Fruit fly (Drosophila melanogaster) whole organism, pupa: Measurements from ENCODE around the gene Ssl1.
A peak's percentile ranks its signal among the peaks of the same experiment; 100 is the strongest.

ENCODE experiments used
- CG12605 ChIP-seq: fragments of 200-800 bp; sonication (Bioruptor generic); IDR thresholded peaks from 2 replicates; pipeline ENCODE4 v1.3.6; 2022; ENCODE audit warnings: missing biosample characterization, missing genetic modification characterization
- CG13204 ChIP-seq: fragments of 200-800 bp; sonication (Bioruptor generic); optimal IDR thresholded peaks from 2 replicates; lab custom pipeline; 2018; ENCODE audit warnings: missing biosample characterization, mild to moderate bottlenecking, missing genetic modification characterization, moderate library complexity
- CG32121 ChIP-seq: fragments of 200-800 bp; sonication (Bioruptor generic); IDR thresholded peaks from 2 replicates; pipeline ENCODE4 v1.3.6; 2022; ENCODE audit warnings: missing biosample characterization, missing genetic modification characterization
- D1 ChIP-seq: fragments of 200-800 bp; sonication (Bioruptor generic); optimal IDR thresholded peaks from 2 replicates; lab custom pipeline; 2018; ENCODE audit warnings: missing biosample characterization, mild to moderate bottlenecking, missing genetic modification characterization, moderate library complexity
- EcR ChIP-seq: fragments of 200-800 bp; sonication (Bioruptor generic); optimal IDR thresholded peaks from 3 replicates; lab custom pipeline; 2019; ENCODE audit warnings: missing biosample characterization, missing genetic modification characterization, mild to moderate bottlenecking, moderate library complexity, missing genetic modification reagents
- Ets98B ChIP-seq: fragments of 200-800 bp; sonication (Bioruptor generic); IDR thresholded peaks from 2 replicates; pipeline ENCODE4 v1.3.6; 2022; ENCODE audit warnings: missing biosample characterization, missing genetic modification characterization
- gl ChIP-seq: fragments of 200-800 bp; sonication (Bioruptor generic); optimal IDR thresholded peaks from 2 replicates; lab custom pipeline; 2018; ENCODE audit warnings: missing biosample characterization, mild to moderate bottlenecking, missing genetic modification characterization

DNA sequence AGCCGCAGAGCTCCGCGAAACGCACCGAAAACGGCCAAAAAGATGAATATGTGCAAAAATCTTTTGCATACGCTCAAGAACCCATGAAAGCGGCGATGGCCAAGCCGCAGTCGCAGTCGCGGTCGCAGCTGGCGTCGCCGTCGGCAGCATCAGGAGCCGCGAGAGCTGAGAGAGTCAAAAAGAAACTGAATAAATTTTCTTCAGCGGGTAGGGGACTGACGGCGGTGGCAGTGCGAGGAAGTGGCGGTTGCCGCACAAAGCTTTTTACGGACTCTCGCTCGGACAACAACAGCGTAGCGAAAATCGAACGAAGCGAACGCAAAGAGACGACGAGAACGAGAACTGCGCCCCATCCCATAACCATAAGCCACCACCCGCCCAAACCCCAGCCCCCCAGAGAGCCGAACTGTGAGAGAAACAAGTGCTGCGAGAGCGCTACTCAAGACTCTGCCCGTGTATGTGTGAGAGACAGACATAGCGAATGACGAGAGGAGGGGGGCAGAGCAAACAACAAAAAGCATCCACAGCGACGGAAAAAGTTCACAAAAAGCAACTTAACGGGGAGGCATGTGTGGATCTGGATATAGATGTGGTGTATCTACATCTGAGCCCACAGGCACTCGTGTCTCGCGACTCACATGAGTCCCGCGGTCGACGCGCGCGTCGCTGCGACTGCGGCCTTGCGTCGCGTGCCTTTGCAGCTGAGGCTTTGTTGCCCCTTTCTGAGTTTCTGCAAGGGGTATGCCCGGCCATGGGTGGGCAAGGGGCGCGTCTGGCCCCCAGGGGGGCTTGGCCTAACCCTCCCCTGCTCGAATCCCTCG, 43.5 kb upstream of the Ssl1 start, which contains the start of gene jim:
- TF ChIP-seq D1 (no peak), CG12605 (peak; percentile 80), Ets98B (GFP tag; lab: Robert Waterston, UW) (peak; percentile 68), CG32121 (GFP tag; lab: Robert Waterston, UW) (peak; percentile 60; the same call in 1 of the 2 replicates), gl (tag; lab: Kevin White, UChicago) (peak; percentile 71), CG13204 (GFP tag; lab: Kevin White, UChicago) (peak; percentile 92), EcR (peak; percentile 88)
